Worm (Caenorhabditis elegans): ENCODE results near the gene fbxa-218.

DNA sequence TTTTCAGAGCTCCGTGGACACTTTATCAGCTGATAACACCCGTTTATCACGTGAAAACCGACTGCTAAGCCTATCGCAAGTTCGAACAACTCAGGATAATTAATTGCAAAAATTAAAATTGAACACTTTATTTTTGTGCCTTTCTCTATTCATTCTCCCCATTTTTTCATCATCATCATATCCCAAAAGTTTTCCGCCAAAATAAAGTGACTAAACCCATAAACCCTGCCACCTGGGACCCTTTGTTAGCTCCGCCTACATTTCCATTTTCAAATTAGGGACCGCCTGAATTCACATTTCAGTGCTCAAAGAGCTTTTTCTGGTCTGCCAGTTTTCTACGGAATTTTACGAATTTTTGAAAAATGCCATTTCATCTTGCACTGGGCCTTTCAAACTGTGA, 48.1 kb downstream of the fbxa-218 start, which contains the start of gene arrd-16:
- TF ChIP-seq pes-1 (GFP tag; IDR thresholded peaks at IDR 0.05) = no peak
- no peak for TF ChIP-seq hmg-4 (GFP tag; optimal IDR thresholded peaks at IDR 0.05)
- no peak for TF ChIP-seq ceh-13 (GFP tag; optimal IDR thresholded peaks at IDR 0.05)
- TF ChIP-seq sea-1 (GFP tag; conservative IDR thresholded peaks at IDR 0.05) = no peak
- no peak for TF ChIP-seq ama-1 (optimal IDR thresholded peaks at IDR 0.05)
- no peak for TF ChIP-seq B0310.2 (tag; optimal IDR thresholded peaks at IDR 0.05)
- no peak for TF ChIP-seq aly-1 (tag; optimal IDR thresholded peaks at IDR 0.05)
- no peak for TF ChIP-seq scrt-1 (GFP tag; IDR thresholded peaks at IDR 0.05)
- no peak for TF ChIP-seq tbx-37 (GFP tag; conservative IDR thresholded peaks at IDR 0.05)
- TF ChIP-seq tra-4 (tag; optimal IDR thresholded peaks at IDR 0.05) = no peak
- no peak for TF ChIP-seq F13C5.2 (tag; optimal IDR thresholded peaks at IDR 0.05)
- no peak for TF ChIP-seq ceh-36 (tag; optimal IDR thresholded peaks at IDR 0.05)
- TF ChIP-seq tbx-11 (GFP tag; IDR thresholded peaks at IDR 0.05) = no peak
- TF ChIP-seq hmbx-1 (tag; optimal IDR thresholded peaks at IDR 0.05) = no peak

Measured in whole organism, early embryonic.